Worm (Caenorhabditis elegans) whole organism, late embryonic: Measurements from ENCODE around the gene ZC262.13.
A peak's percentile ranks its signal among the peaks of the same experiment; 100 is the strongest.

Experiments
- C08G9.2 ChIP-seq: sonication (generic microtip); optimal IDR thresholded peaks from 2 replicates; lab custom pipeline; 2016; ENCODE audit warnings: mild to moderate bottlenecking, missing genetic modification characterization, moderate library complexity, missing compliant biosample characterization
- C38D4.7 ChIP-seq: fragments of 200-800 bp; sonication (Bioruptor generic); optimal IDR thresholded peaks from 2 replicates; lab custom pipeline; 2018; ENCODE audit warnings: mild to moderate bottlenecking, missing genetic modification characterization, moderate library complexity, missing compliant biosample characterization
- F13H6.1 ChIP-seq: sonication (generic microtip); optimal IDR thresholded peaks from 2 replicates; lab custom pipeline; 2016; ENCODE audit warnings: missing genetic modification characterization, missing compliant biosample characterization
- K02D7.2 ChIP-seq: sonication (generic microtip); optimal IDR thresholded peaks from 2 replicates; lab custom pipeline; 2017; ENCODE audit warnings: mild to moderate bottlenecking, missing genetic modification characterization, missing compliant biosample characterization
- K09A11.1 ChIP-seq: sonication (generic microtip); optimal IDR thresholded peaks from 2 replicates; lab custom pipeline; 2017; ENCODE audit warnings: antibody characterized with exemption, mild to moderate bottlenecking, missing genetic modification characterization, missing compliant biosample characterization; ENCODE audit not compliant: insufficient read depth
- T23F11.4 ChIP-seq: fragments of 200-800 bp; sonication (Bioruptor generic); optimal IDR thresholded peaks from 2 replicates; lab custom pipeline; 2018; ENCODE audit warnings: mild to moderate bottlenecking, missing genetic modification characterization, missing compliant biosample characterization
- Y22D7AL.16 ChIP-seq: sonication (generic microtip); optimal IDR thresholded peaks from 2 replicates; lab custom pipeline; 2016; ENCODE audit warnings: missing genetic modification characterization, missing compliant biosample characterization
- ceh-2 ChIP-seq: sonication (generic microtip); optimal IDR thresholded peaks from 2 replicates; lab custom pipeline; 2016; ENCODE audit warnings: missing genotype, missing genetic modification characterization, missing compliant biosample characterization
- ceh-30 ChIP-seq: fragments of 150-350 bp; optimal IDR thresholded peaks from 2 replicates; lab custom pipeline; 2014; ENCODE audit warnings: missing biosample characterization, missing genetic modification characterization
- ceh-31 ChIP-seq: sonication (generic microtip); optimal IDR thresholded peaks from 2 replicates; lab custom pipeline; 2016; ENCODE audit warnings: missing genetic modification characterization, missing compliant biosample characterization
- che-1 ChIP-seq: sonication (generic microtip); optimal IDR thresholded peaks from 2 replicates; lab custom pipeline; 2016; ENCODE audit warnings: mild to moderate bottlenecking, missing genetic modification characterization, missing compliant biosample characterization
- elt-2 ChIP-seq: sonication (generic microtip); optimal IDR thresholded peaks from 2 replicates; lab custom pipeline; 2016; ENCODE audit warnings: missing genetic modification reagents, missing genetic modification characterization, missing compliant biosample characterization
- elt-4 ChIP-seq: sonication (generic microtip); optimal IDR thresholded peaks from 2 replicates; lab custom pipeline; 2016; ENCODE audit warnings: missing genetic modification characterization, missing compliant biosample characterization
- fax-1 ChIP-seq: sonication (generic microtip); optimal IDR thresholded peaks from 2 replicates; lab custom pipeline; 2016; ENCODE audit warnings: missing genotype, missing genetic modification characterization, missing compliant biosample characterization
- gmeb-2 ChIP-seq: sonication (generic microtip); optimal IDR thresholded peaks from 2 replicates; lab custom pipeline; 2016; ENCODE audit warnings: missing genetic modification characterization, inconsistent platforms, missing compliant biosample characterization
- hlh-6 ChIP-seq: sonication (generic microtip); optimal IDR thresholded peaks from 2 replicates; lab custom pipeline; 2016; ENCODE audit warnings: missing genotype, missing genetic modification characterization, missing compliant biosample characterization
- hlh-8 ChIP-seq: sonication (generic microtip); optimal IDR thresholded peaks from 2 replicates; lab custom pipeline; 2016; ENCODE audit warnings: missing genotype, missing genetic modification characterization, missing compliant biosample characterization
- lin-11 ChIP-seq: fragments of 200-800 bp; sonication (Bioruptor generic); optimal IDR thresholded peaks from 2 replicates; lab custom pipeline; 2018; ENCODE audit warnings: mild to moderate bottlenecking, missing genetic modification characterization, missing compliant biosample characterization
- madf-2 ChIP-seq: sonication (generic microtip); optimal IDR thresholded peaks from 2 replicates; lab custom pipeline; 2017; ENCODE audit warnings: missing genetic modification characterization, missing compliant biosample characterization
- mec-3 ChIP-seq: sonication (generic microtip); optimal IDR thresholded peaks from 2 replicates; lab custom pipeline; 2016; ENCODE audit warnings: borderline replicate concordance, missing genetic modification characterization, missing compliant biosample characterization
- nfya-1 ChIP-seq: sonication (generic microtip); optimal IDR thresholded peaks from 2 replicates; lab custom pipeline; 2017; ENCODE audit warnings: missing genetic modification characterization, mild to moderate bottlenecking, missing compliant biosample characterization, antibody characterized with exemption, moderate library complexity
- nhr-11 ChIP-seq: fragments of 150-350 bp; optimal IDR thresholded peaks from 2 replicates; lab custom pipeline; 2014; ENCODE audit warnings: missing biosample characterization, missing genetic modification characterization
- npax-4 ChIP-seq: sonication (generic microtip); optimal IDR thresholded peaks from 2 replicates; lab custom pipeline; 2016; ENCODE audit warnings: missing genetic modification characterization, missing compliant biosample characterization
- odd-2 ChIP-seq: sonication (generic microtip); optimal IDR thresholded peaks from 2 replicates; lab custom pipeline; 2017; ENCODE audit warnings: antibody characterized with exemption, mild to moderate bottlenecking, missing genetic modification characterization, missing compliant biosample characterization
- pha-2 ChIP-seq: sonication (generic microtip); optimal IDR thresholded peaks from 2 replicates; lab custom pipeline; 2017; ENCODE audit warnings: mild to moderate bottlenecking, missing genetic modification characterization, missing compliant biosample characterization
- pqm-1 ChIP-seq: sonication (generic microtip); optimal IDR thresholded peaks from 2 replicates; lab custom pipeline; 2016; ENCODE audit warnings: missing genetic modification characterization, missing compliant biosample characterization
- ref-2 ChIP-seq: sonication (generic microtip); optimal IDR thresholded peaks from 2 replicates; lab custom pipeline; 2016; ENCODE audit warnings: missing genetic modification characterization, missing compliant biosample characterization
- rnt-1 ChIP-seq: sonication (generic microtip); optimal IDR thresholded peaks from 2 replicates; lab custom pipeline; 2016; ENCODE audit warnings: missing genetic modification characterization, missing compliant biosample characterization
- sox-2 ChIP-seq: fragments of 200-800 bp; sonication (Bioruptor generic); IDR thresholded peaks from 2 replicates; pipeline ENCODE4 v1.3.6; 2022; ENCODE audit warnings: missing genetic modification reagents, missing genetic modification characterization, missing compliant biosample characterization
- unc-42 ChIP-seq: sonication (generic microtip); optimal IDR thresholded peaks from 2 replicates; lab custom pipeline; 2016; ENCODE audit warnings: missing genotype, missing genetic modification characterization, missing compliant biosample characterization
- unc-55 ChIP-seq: sonication (generic microtip); optimal IDR thresholded peaks from 2 replicates; lab custom pipeline; 2017; ENCODE audit warnings: missing biosample characterization, missing genetic modification reagents, missing genetic modification characterization
- zip-5 ChIP-seq: sonication (generic microtip); optimal IDR thresholded peaks from 2 replicates; lab custom pipeline; 2016; ENCODE audit warnings: missing genetic modification characterization, missing compliant biosample characterization

The ZC262.13 gene

DNA sequence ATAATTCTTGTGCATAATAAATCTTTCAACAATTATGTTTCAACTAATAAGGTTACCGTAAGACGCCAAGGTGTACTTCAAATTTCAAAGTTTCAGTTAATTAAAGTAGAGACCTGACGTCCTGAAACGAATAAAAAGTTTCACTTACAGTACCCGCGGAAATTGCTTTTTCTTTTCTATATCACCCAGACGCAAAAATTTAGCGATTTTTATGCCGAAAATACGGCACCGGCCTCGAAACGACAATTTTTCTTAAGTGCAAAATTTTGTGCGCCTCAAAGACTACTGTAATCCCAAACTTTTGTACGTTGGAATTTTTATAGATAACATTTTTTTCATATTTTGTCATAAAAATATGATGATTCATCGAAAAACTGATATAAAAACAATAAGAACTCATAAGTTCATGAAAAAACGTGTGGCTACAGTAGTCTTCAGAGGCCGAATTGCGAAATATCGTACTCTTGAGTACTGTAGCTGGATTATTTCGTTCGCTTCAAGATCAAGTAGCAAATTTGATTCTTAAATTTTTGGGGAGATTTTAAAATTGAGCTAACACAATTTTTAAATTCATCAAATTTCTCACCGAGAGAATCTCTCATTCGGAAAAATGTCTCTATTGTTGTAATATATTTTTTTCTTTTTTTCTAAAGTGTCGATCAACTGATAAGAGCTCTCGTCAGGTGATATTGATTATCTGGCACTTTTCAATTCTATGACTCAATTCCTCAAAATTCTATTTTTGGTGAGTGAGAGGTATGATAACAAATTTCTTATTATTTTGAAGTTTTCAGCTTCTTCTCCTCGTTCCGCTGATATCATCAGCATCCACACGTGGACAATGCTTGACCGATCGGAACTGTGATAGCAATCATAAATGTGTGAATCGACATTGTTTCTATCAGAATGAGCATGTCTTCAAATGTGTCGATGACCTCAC is at the start of gene ZC262.13:
ZC262.13 (plus strand) TSS at position 641 of the 940 bp plus-strand sequence.
- TF ChIP-seq ceh-30 (tag; lab: Kevin White, UChicago) (no peak), che-1 (tag; lab: Kevin White, UChicago) (no peak), lin-11 (tag; lab: Kevin White, UChicago) (no peak), pha-2 (tag; lab: Kevin White, UChicago) (no peak), odd-2 (no peak), gmeb-2 (tag; lab: Kevin White, UChicago) (no peak), fax-1 (tag; lab: Kevin White, UChicago) (no peak), ceh-2 (no peak), T23F11.4 (GFP tag; lab: Kevin White, UChicago) (no peak), Y22D7AL.16 (tag; lab: Kevin White, UChicago) (no peak), hlh-8 (tag; lab: Kevin White, UChicago) (no peak), ref-2 (no peak), K02D7.2 (tag; lab: Kevin White, UChicago) (no peak), nhr-11 (tag; lab: Kevin White, UChicago) (no peak), zip-5 (tag; lab: Kevin White, UChicago) (no peak), elt-2 (tag; lab: Kevin White, UChicago) (no peak)

DNA sequence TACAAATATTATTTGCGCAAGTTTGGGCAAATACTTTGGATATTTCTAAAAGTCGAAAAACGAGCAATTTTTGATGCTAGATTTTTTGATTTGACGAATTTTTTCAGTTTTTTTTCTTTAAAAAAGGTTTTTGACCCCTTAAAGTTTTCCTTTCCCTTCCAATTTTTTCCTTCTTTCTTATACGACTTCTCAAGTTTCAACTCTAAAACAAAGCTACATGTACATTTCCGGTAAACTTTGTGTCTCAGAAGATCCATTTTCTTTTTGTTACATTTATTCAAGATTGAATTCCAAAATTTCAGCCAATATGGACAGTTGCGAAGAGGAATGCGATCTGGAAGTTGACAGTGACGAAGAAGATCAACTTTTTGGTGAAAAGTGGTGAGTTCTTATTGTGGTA is 47.2 kb upstream of the ZC262.13 start, which contains the start of gene mig-10:
mig-10 (plus strand) TSS at position 301 of the 400 bp plus-strand sequence.
- TF ChIP-seq mec-3 (tag; lab: Kevin White, UChicago) (no peak), rnt-1 (tag; lab: Kevin White, UChicago) (no peak)

DNA sequence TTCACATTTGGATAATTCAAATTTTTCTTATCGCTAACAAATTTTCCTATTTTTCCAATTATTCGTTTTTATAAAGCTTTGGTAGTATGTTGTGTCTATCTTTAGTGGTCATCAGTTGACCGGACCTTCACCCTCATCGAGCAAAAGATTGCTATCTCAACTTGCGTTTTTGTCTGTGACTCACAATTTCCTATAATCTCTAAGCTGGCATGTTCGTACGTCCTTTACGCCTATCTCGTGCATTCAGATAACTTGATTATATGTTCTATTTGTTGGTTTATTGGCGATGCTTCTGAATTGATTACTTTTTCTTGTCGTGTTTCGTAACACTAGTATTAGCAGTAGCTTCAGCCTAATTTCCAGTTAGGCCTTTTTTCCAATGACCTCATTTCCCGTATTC is 46.4 kb upstream of the ZC262.13 start:
- no peak for TF ChIP-seq nhr-11 (tag; lab: Kevin White, UChicago)
- TF ChIP-seq npax-4 (tag; lab: Kevin White, UChicago), result no peak
- TF ChIP-seq unc-42 (tag; lab: Kevin White, UChicago), result peak; percentile 55
- TF ChIP-seq C38D4.7 (GFP tag; lab: Kevin White, UChicago), result no peak
- no peak for TF ChIP-seq hlh-6 (tag; lab: Kevin White, UChicago)
- TF ChIP-seq K09A11.1 (tag; lab: Kevin White, UChicago), result no peak
- TF ChIP-seq elt-2 (tag; lab: Kevin White, UChicago), result peak; percentile 21
- no peak for TF ChIP-seq pqm-1
- no peak for TF ChIP-seq mec-3 (tag; lab: Kevin White, UChicago)
- no peak for TF ChIP-seq nfya-1 (tag; lab: Kevin White, UChicago)
- peak; percentile 19 for TF ChIP-seq unc-55 (GFP tag; lab: Kevin White, UChicago)
- TF ChIP-seq sox-2 (GFP tag; lab: Robert Waterston, UW), result no peak

DNA sequence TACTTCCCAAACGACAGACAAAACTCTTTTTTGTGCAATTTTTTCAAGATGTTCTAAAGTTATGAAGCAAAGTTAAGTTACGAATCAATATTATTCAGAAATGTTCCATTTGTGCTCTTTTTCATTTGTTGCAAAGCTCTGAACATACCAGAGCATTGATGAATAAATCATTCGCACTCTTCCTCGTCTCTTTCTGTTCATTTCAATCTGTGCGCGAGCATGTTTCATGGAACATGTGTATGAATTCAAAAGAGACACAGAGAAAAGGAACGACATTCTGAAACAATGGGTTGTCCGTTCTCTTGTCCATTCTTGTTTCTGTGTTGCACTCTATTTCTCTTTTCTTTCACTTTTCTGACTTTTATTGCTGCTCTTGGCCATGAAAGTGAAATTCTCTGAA is 45.7 kb upstream of the ZC262.13 start:
- TF ChIP-seq F13H6.1 (tag; lab: Kevin White, UChicago) (no peak), T23F11.4 (GFP tag; lab: Kevin White, UChicago) (no peak), C08G9.2 (tag; lab: Kevin White, UChicago) (no peak), ceh-31 (peak; percentile 11), elt-4 (tag; lab: Kevin White, UChicago) (no peak), hlh-8 (tag; lab: Kevin White, UChicago) (no peak)

DNA sequence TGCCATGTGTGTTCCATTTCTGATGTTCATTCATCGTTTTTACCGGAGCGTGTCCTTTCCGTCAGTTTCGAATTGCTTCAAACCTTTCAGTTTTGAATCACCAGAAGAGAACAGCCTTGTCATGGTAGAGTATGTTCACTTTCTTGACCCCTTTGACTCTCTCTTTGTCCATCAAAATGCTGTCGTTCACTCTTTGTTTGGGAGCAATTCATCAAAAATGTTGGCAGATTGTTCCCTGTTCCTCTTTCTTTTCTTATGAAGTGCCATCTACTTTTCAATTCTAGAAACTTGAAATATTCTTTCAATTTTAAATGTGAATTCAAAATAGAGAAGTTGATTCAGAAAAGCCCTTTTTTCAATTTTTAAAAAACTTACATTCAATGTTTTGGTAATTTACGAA is 44.7 kb upstream of the ZC262.13 start:
- TF ChIP-seq madf-2 (tag; lab: Kevin White, UChicago), result no peak
